Fruit fly (Drosophila melanogaster) whole organism, adult: Measurements from ENCODE around the gene hth.

Experiments used
- CG11617 ChIP-seq: fragments of 200-800 bp; sonication (Bioruptor generic); optimal IDR thresholded peaks from 2 replicates; lab custom pipeline; 2017; ENCODE audit warnings: mild to moderate bottlenecking, missing biosample characterization, missing genetic modification reagents, missing genetic modification characterization
- CG12768 ChIP-seq: fragments of 200-800 bp; sonication (Bioruptor generic); optimal IDR thresholded peaks from 2 replicates; lab custom pipeline; 2017; ENCODE audit warnings: missing biosample characterization, missing genetic modification characterization, mild to moderate bottlenecking, moderate library complexity, missing genetic modification reagents
- CG33017 ChIP-seq: fragments of 200-800 bp; sonication (Bioruptor generic); optimal IDR thresholded peaks from 2 replicates; lab custom pipeline; 2018; ENCODE audit warnings: missing biosample characterization, mild to moderate bottlenecking, missing genetic modification characterization, moderate library complexity
- CG7045 ChIP-seq: fragments of 200-800 bp; sonication (Bioruptor generic); optimal IDR thresholded peaks from 2 replicates; lab custom pipeline; 2017; ENCODE audit warnings: missing biosample characterization, mild to moderate bottlenecking, missing genetic modification characterization
- CG7101 ChIP-seq: fragments of 200-800 bp; sonication (Bioruptor generic); optimal IDR thresholded peaks from 2 replicates; lab custom pipeline; 2018; ENCODE audit warnings: missing biosample characterization, mild to moderate bottlenecking, missing genetic modification characterization, moderate library complexity
- Crg-1 ChIP-seq: fragments of 200-800 bp; sonication (Bioruptor generic); optimal IDR thresholded peaks from 2 replicates; lab custom pipeline; 2016; ENCODE audit warnings: missing biosample characterization, missing genetic modification characterization
- Hr96 ChIP-seq: fragments of 200-800 bp; sonication (Bioruptor generic); optimal IDR thresholded peaks from 2 replicates; lab custom pipeline; 2016; ENCODE audit warnings: missing biosample characterization, missing genetic modification characterization
- bab1 ChIP-seq: fragments of 200-800 bp; sonication (Bioruptor generic); optimal IDR thresholded peaks from 3 replicates; lab custom pipeline; 2019; ENCODE audit warnings: missing biosample characterization, mild to moderate bottlenecking, missing genetic modification characterization, moderate library complexity
- cic ChIP-seq: fragments of 200-800 bp; sonication (Bioruptor generic); optimal IDR thresholded peaks from 2 replicates; lab custom pipeline; 2017; ENCODE audit warnings: missing biosample characterization, mild to moderate bottlenecking, missing genetic modification characterization, moderate library complexity
- cnc ChIP-seq, 2 experiments: fragments of >200 bp; optimal IDR thresholded peaks; 2 replicates each; lab custom pipeline; 2017
- kay ChIP-seq: fragments of 200-800 bp; sonication (Bioruptor generic); peaks from one replicate; lab custom pipeline; 2016; ENCODE audit warnings: missing biosample characterization, missing genetic modification characterization, borderline replicate concordance
- pad ChIP-seq: fragments of 200-800 bp; sonication (Bioruptor generic); optimal IDR thresholded peaks from 3 replicates; lab custom pipeline; 2017; ENCODE audit warnings: missing biosample characterization, missing genetic modification characterization, mild to moderate bottlenecking, moderate library complexity, missing genetic modification reagents

DNA sequence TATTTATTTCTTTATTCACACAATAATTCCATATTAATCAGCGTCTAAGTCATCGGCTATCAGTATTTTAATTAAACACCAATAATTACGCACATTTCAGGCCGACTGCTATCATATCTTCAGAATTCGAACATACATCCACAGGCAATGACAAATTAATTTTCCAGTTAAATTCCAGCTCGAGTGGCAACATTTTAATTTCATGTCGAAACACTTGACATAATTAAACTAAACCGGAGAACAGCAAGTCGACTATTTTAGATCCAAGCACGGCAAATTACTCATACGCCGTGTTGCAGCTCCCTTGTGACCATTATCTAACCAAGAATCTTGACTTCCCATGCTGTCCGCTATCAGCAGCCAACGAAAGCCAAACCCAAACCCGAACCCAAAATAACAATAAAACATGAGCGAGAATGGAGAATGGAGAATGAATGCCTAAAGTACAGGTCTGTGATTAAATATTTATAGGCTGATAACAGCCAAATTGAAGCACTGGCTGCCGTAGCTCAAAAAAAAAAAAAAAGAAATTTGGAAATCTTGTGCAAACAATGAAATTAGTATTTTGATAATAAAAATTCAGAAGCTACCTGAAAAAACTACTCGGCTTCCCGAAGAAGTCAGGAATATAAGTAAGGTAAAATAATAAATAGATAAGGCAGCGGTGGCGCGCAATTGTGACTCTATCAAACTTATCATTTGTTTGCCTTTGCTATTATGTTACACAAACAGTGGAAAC is 72.8 kb downstream of the hth start:
- TF ChIP-seq cnc (optimal IDR thresholded peaks at IDR 0.05; lab: Kevin White, UChicago) = no peak
- TF ChIP-seq kay (GFP tag; lab: Kevin White, UChicago) = peak; percentile 73
- no peak for TF ChIP-seq CG7045 (GFP tag; lab: Kevin White, UChicago)
- TF ChIP-seq Hr96 (GFP tag; lab: Kevin White, UChicago) = no peak
- TF ChIP-seq Crg-1 (GFP tag; lab: Kevin White, UChicago) = no peak
- no peak for TF ChIP-seq pad
- no peak for TF ChIP-seq cic (GFP tag; lab: Kevin White, UChicago)
- no peak for TF ChIP-seq CG11617 (GFP tag; lab: Kevin White, UChicago)
- no peak for TF ChIP-seq bab1 (GFP tag; lab: Kevin White, UChicago)
- TF ChIP-seq CG33017 (tag; lab: Kevin White, UChicago) = no peak
- no peak for TF ChIP-seq CG7101 (tag; lab: Kevin White, UChicago)
- no peak for TF ChIP-seq CG12768 (GFP tag; lab: Kevin White, UChicago)
